Worm (Caenorhabditis elegans) whole organism, mixed stage, embryonic: ENCODE results near the gene cls-2.
A peak's percentile ranks its signal among the peaks of the same experiment; 100 is the strongest.

Experiments
- bed-3 ChIP-seq: fragments of 200-800 bp; sonication (Bioruptor generic); optimal IDR thresholded peaks from 3 replicates; lab custom pipeline; 2018; ENCODE audit warnings: mild to moderate bottlenecking, missing genetic modification characterization, moderate library complexity, missing compliant biosample characterization
- ceh-39 ChIP-seq: fragments of 150-350 bp; optimal IDR thresholded peaks from 2 replicates; lab custom pipeline; 2014; ENCODE audit warnings: missing biosample characterization, missing genetic modification characterization
- ceh-83 ChIP-seq: fragments of 200-800 bp; sonication (Bioruptor generic); optimal IDR thresholded peaks from 2 replicates; lab custom pipeline; 2018; ENCODE audit warnings: mild to moderate bottlenecking, missing genetic modification characterization, missing compliant biosample characterization
- cnd-1 ChIP-seq: fragments of 200-800 bp; sonication (Bioruptor generic); optimal IDR thresholded peaks from 2 replicates; lab custom pipeline; 2018; ENCODE audit warnings: mild to moderate bottlenecking, missing genetic modification characterization, missing compliant biosample characterization
- elt-1 ChIP-seq: sonication (generic microtip); optimal IDR thresholded peaks from 2 replicates; lab custom pipeline; 2017; ENCODE audit warnings: missing genetic modification characterization, mild to moderate bottlenecking, missing compliant biosample characterization, antibody characterized with exemption, moderate library complexity, borderline replicate concordance; ENCODE audit not compliant: insufficient read depth
- flh-1 ChIP-seq: fragments of 200-800 bp; sonication (Bioruptor generic); optimal IDR thresholded peaks from 2 replicates; lab custom pipeline; 2018; ENCODE audit warnings: mild to moderate bottlenecking, missing genetic modification characterization, moderate library complexity, missing compliant biosample characterization
- ham-2 ChIP-seq: fragments of 200-800 bp; sonication (Bioruptor generic); optimal IDR thresholded peaks from 2 replicates; lab custom pipeline; 2018; ENCODE audit warnings: mild to moderate bottlenecking, missing genetic modification characterization, missing compliant biosample characterization
- hlh-1 ChIP-seq: fragments of 150-350 bp; optimal IDR thresholded peaks from 2 replicates; lab custom pipeline; 2014; ENCODE audit warnings: missing biosample characterization, missing genetic modification reagents, missing genetic modification characterization
- lin-13 ChIP-seq: fragments of 150-350 bp; optimal IDR thresholded peaks from 2 replicates; lab custom pipeline; 2014; ENCODE audit warnings: missing biosample characterization, missing genetic modification characterization
- lin-32 ChIP-seq: fragments of 200-800 bp; sonication (Bioruptor generic); optimal IDR thresholded peaks from 2 replicates; lab custom pipeline; 2018; ENCODE audit warnings: mild to moderate bottlenecking, missing genetic modification characterization, missing compliant biosample characterization
- lsy-2 ChIP-seq: fragments of 150-350 bp; optimal IDR thresholded peaks from 2 replicates; lab custom pipeline; 2014; ENCODE audit warnings: missing biosample characterization, missing genetic modification characterization
- mab-5 ChIP-seq: fragments of 150-350 bp; optimal IDR thresholded peaks from 2 replicates; lab custom pipeline; 2014; ENCODE audit warnings: missing biosample characterization, missing genetic modification characterization
- mep-1 ChIP-seq: fragments of 150-350 bp; optimal IDR thresholded peaks from 2 replicates; lab custom pipeline; 2017; ENCODE audit warnings: missing biosample characterization, missing genetic modification reagents, missing genetic modification characterization, inconsistent platforms
- mls-2 ChIP-seq: sonication (generic microtip); optimal IDR thresholded peaks from 2 replicates; lab custom pipeline; 2016; ENCODE audit warnings: mild to moderate bottlenecking, missing genetic modification characterization, moderate library complexity, missing compliant biosample characterization
- nhr-12 ChIP-seq: fragments of 150-350 bp; optimal IDR thresholded peaks from 2 replicates; lab custom pipeline; 2014; ENCODE audit warnings: missing biosample characterization, missing genetic modification characterization
- nhr-2 ChIP-seq: fragments of 150-350 bp; optimal IDR thresholded peaks from 2 replicates; lab custom pipeline; 2014; ENCODE audit warnings: missing biosample characterization, missing genetic modification characterization
- nhr-237 ChIP-seq: fragments of 150-350 bp; optimal IDR thresholded peaks from 2 replicates; lab custom pipeline; 2014; ENCODE audit warnings: missing biosample characterization, missing genetic modification characterization
- nhr-28 ChIP-seq: fragments of 150-350 bp; optimal IDR thresholded peaks from 2 replicates; lab custom pipeline; 2014; ENCODE audit warnings: missing biosample characterization, missing genetic modification characterization
- nhr-76 ChIP-seq: sonication (generic microtip); optimal IDR thresholded peaks from 2 replicates; lab custom pipeline; 2017; ENCODE audit warnings: missing biosample characterization, missing genetic modification characterization
- pha-4 ChIP-seq: fragments of 150-350 bp; optimal IDR thresholded peaks from 2 replicates; lab custom pipeline; 2018; ENCODE audit warnings: missing biosample characterization, missing genetic modification reagents, missing genetic modification characterization
- sem-2 ChIP-seq: fragments of 200-800 bp; sonication (Bioruptor generic); optimal IDR thresholded peaks from 2 replicates; lab custom pipeline; 2018; ENCODE audit warnings: mild to moderate bottlenecking, missing genetic modification characterization, missing compliant biosample characterization
- snpc-4 ChIP-seq: fragments of 150-350 bp; optimal IDR thresholded peaks from 2 replicates; lab custom pipeline; 2014; ENCODE audit warnings: missing biosample characterization, missing genetic modification characterization
- sptf-1 ChIP-seq: sonication (generic microtip); optimal IDR thresholded peaks from 2 replicates; lab custom pipeline; 2017; ENCODE audit warnings: mild to moderate bottlenecking, missing genetic modification characterization, moderate library complexity, missing compliant biosample characterization
- tbx-8 ChIP-seq: fragments of 200-800 bp; sonication (Bioruptor generic); optimal IDR thresholded peaks from 2 replicates; lab custom pipeline; 2018; ENCODE audit warnings: mild to moderate bottlenecking, missing genetic modification characterization, moderate library complexity, missing compliant biosample characterization
- unc-120 ChIP-seq: sonication (generic microtip); optimal IDR thresholded peaks from 2 replicates; lab custom pipeline; 2017; ENCODE audit warnings: missing genetic modification characterization, missing compliant biosample characterization; ENCODE audit not compliant: poor library complexity, severe bottlenecking
- unc-39 ChIP-seq: fragments of 150-350 bp; optimal IDR thresholded peaks from 2 replicates; lab custom pipeline; 2014; ENCODE audit warnings: missing biosample characterization, missing genetic modification characterization
- zip-8 ChIP-seq: fragments of 150-350 bp; optimal IDR thresholded peaks from 2 replicates; lab custom pipeline; 2014; ENCODE audit warnings: missing biosample characterization, missing genetic modification characterization

cls-2 gene

ce11 chrIII:9035037-9035436 is 19.8 kb upstream of the cls-2 start:
- TF ChIP-seq unc-39: no peak
- TF ChIP-seq flh-1 (GFP tag; lab: Kevin White, UChicago): no peak

- TF ChIP-seq mep-1 (tag; lab: Kevin White, UChicago) (no peak), mls-2 (tag; lab: Kevin White, UChicago) (no peak), mab-5 (tag; lab: Kevin White, UChicago) (no peak), nhr-237 (tag; lab: Kevin White, UChicago) (no peak), nhr-2 (tag; lab: Kevin White, UChicago) (no peak), ham-2 (GFP tag; lab: Kevin White, UChicago) (no peak), lsy-2 (tag; lab: Kevin White, UChicago) (no peak), hlh-1 (tag; lab: Kevin White, UChicago) (no peak), flh-1 (GFP tag; lab: Kevin White, UChicago) (no peak), bed-3 (GFP tag; lab: Kevin White, UChicago) (no peak), ceh-39 (tag; lab: Kevin White, UChicago) (no peak)
These were observed 17.2 kb upstream of the cls-2 start, which contains the start of gene R107.9 for ce11 chrIII:9037658-9038057. Gene R107.9 (plus strand): TSS chrIII:9037958.

ce11 chrIII:9043200-9043599 is 11.6 kb upstream of the cls-2 start, which contains the start of gene nac-2:
Gene nac-2 (minus strand): TSS chrIII:9043300.
- TF ChIP-seq hlh-1 (tag; lab: Kevin White, UChicago): no peak
- no peak for TF ChIP-seq pha-4 (tag; lab: Kevin White, UChicago)
- no peak for TF ChIP-seq unc-120 (tag; lab: Kevin White, UChicago)
- no peak for TF ChIP-seq sptf-1
- no peak for TF ChIP-seq ham-2 (GFP tag; lab: Kevin White, UChicago)
- no peak for TF ChIP-seq ceh-83
- TF ChIP-seq zip-8: no peak
- no peak for TF ChIP-seq lsy-2 (tag; lab: Kevin White, UChicago)
- TF ChIP-seq nhr-28: no peak
- TF ChIP-seq nhr-12 (tag; lab: Kevin White, UChicago): no peak

ce11 chrIII:9045838-9046237 is 9.0 kb upstream of the cls-2 start, which contains the start of gene R107.2:
Gene R107.2 (minus strand): TSS chrIII:9045938.
- TF ChIP-seq nhr-2 (tag; lab: Kevin White, UChicago) (no peak), elt-1 (no peak), sem-2 (GFP tag; lab: Kevin White, UChicago) (no peak), nhr-237 (tag; lab: Kevin White, UChicago) (no peak), tbx-8 (GFP tag; lab: Kevin White, UChicago) (no peak), ceh-39 (tag; lab: Kevin White, UChicago) (no peak), lin-32 (GFP tag; lab: Kevin White, UChicago) (no peak), hlh-1 (tag; lab: Kevin White, UChicago) (no peak), nhr-28 (no peak), flh-1 (GFP tag; lab: Kevin White, UChicago) (no peak), sptf-1 (no peak), pha-4 (tag; lab: Kevin White, UChicago) (no peak), nhr-12 (tag; lab: Kevin White, UChicago) (no peak), nhr-76 (tag; lab: Kevin White, UChicago) (no peak), cnd-1 (tag; lab: Kevin White, UChicago) (no peak), snpc-4 (tag; lab: Kevin White, UChicago) (no peak)

ce11 chrIII:9047260-9047659 is 7.6 kb upstream of the cls-2 start:
- TF ChIP-seq cnd-1 (tag; lab: Kevin White, UChicago): no peak
- no peak for TF ChIP-seq pha-4 (tag; lab: Kevin White, UChicago)
- no peak for TF ChIP-seq hlh-1 (tag; lab: Kevin White, UChicago)
- TF ChIP-seq nhr-237 (tag; lab: Kevin White, UChicago): no peak
- no peak for TF ChIP-seq lin-13 (tag; lab: Kevin White, UChicago)
- no peak for TF ChIP-seq zip-8
- TF ChIP-seq ceh-83: no peak
- TF ChIP-seq ceh-39 (tag; lab: Kevin White, UChicago): no peak
- no peak for TF ChIP-seq mep-1 (tag; lab: Kevin White, UChicago)
- no peak for TF ChIP-seq mab-5 (tag; lab: Kevin White, UChicago)
- TF ChIP-seq nhr-28: no peak
- TF ChIP-seq sptf-1: no peak
- no peak for TF ChIP-seq unc-120 (tag; lab: Kevin White, UChicago)
- TF ChIP-seq nhr-12 (tag; lab: Kevin White, UChicago): no peak

ce11 chrIII:9050600-9050999 is 4.2 kb upstream of the cls-2 start, which contains the start of gene ikke-1:
Gene ikke-1 (minus strand): TSS chrIII:9050700.
- TF ChIP-seq mab-5 (tag; lab: Kevin White, UChicago) (no peak), nhr-2 (tag; lab: Kevin White, UChicago) (peak; percentile 11)
